Fruit fly (Drosophila melanogaster) whole organism, embryonic: ENCODE data around the gene ea.

Experiments
- Aef1 ChIP-seq: fragments of 200-800 bp; sonication (Bioruptor generic); IDR thresholded peaks from 3 replicates; pipeline ENCODE4 v1.3.6; 2022; ENCODE audit warnings: missing biosample characterization, missing genetic modification characterization
- CG10267 ChIP-seq: fragments of 200-800 bp; sonication (Bioruptor generic); optimal IDR thresholded peaks from 2 replicates; lab custom pipeline; 2018; ENCODE audit warnings: missing biosample characterization, mild to moderate bottlenecking, missing genetic modification characterization, moderate library complexity
- CG10431 ChIP-seq: fragments of 200-800 bp; sonication (Bioruptor generic); optimal IDR thresholded peaks from 3 replicates; lab custom pipeline; 2018; ENCODE audit warnings: missing biosample characterization, mild to moderate bottlenecking, missing genetic modification characterization
- CG11085 ChIP-seq: fragments of 200-800 bp; sonication (Bioruptor generic); IDR thresholded peaks from 2 replicates; pipeline ENCODE4 v1.3.6; 2022; ENCODE audit warnings: missing biosample characterization, missing genetic modification characterization
- CG12659 ChIP-seq: fragments of 200-800 bp; sonication (Bioruptor generic); optimal IDR thresholded peaks from 3 replicates; lab custom pipeline; 2017; ENCODE audit warnings: mild to moderate bottlenecking, missing biosample characterization, missing genetic modification reagents, missing genetic modification characterization
- CG13287 ChIP-seq: fragments of 200-800 bp; sonication (Bioruptor generic); IDR thresholded peaks from 2 replicates; pipeline ENCODE4 v1.3.6; 2022; ENCODE audit warnings: missing biosample characterization, missing genetic modification characterization; ENCODE audit not compliant: partially characterized antibody
- CG13894 ChIP-seq: fragments of 200-800 bp; sonication (Bioruptor generic); optimal IDR thresholded peaks from 3 replicates; lab custom pipeline; 2018; ENCODE audit warnings: missing biosample characterization, mild to moderate bottlenecking, missing genetic modification characterization, moderate library complexity
- CG14710 ChIP-seq: fragments of 200-800 bp; sonication (Bioruptor generic); optimal IDR thresholded peaks from 3 replicates; lab custom pipeline; 2019; ENCODE audit warnings: missing biosample characterization, mild to moderate bottlenecking, missing genetic modification characterization, moderate library complexity
- CG1529 ChIP-seq: fragments of 200-800 bp; sonication (Bioruptor generic); optimal IDR thresholded peaks from 3 replicates; lab custom pipeline; 2018; ENCODE audit warnings: missing biosample characterization, missing genetic modification characterization
- CG15514 ChIP-seq: fragments of 200-800 bp; sonication (Bioruptor generic); optimal IDR thresholded peaks from 3 replicates; lab custom pipeline; 2017; ENCODE audit warnings: missing biosample characterization, missing genetic modification characterization, mild to moderate bottlenecking, moderate library complexity, missing genetic modification reagents
- CG17612 ChIP-seq: fragments of 200-800 bp; sonication (Bioruptor generic); IDR thresholded peaks from 2 replicates; pipeline ENCODE4 v1.3.6; 2022; ENCODE audit warnings: missing biosample characterization, missing genetic modification characterization
- CG2712 ChIP-seq: fragments of 200-800 bp; optimal IDR thresholded peaks from 3 replicates; lab custom pipeline; 2019; ENCODE audit warnings: missing biosample characterization, mild to moderate bottlenecking, missing genetic modification characterization, moderate library complexity
- CG30403 ChIP-seq: fragments of 200-800 bp; sonication (Bioruptor generic); optimal IDR thresholded peaks from 3 replicates; lab custom pipeline; 2016; ENCODE audit warnings: missing biosample characterization, missing genetic modification characterization
- CG8281 ChIP-seq: fragments of 200-800 bp; sonication (Bioruptor generic); optimal IDR thresholded peaks from 2 replicates; lab custom pipeline; 2018; ENCODE audit warnings: missing biosample characterization, mild to moderate bottlenecking, missing genetic modification characterization, moderate library complexity
- CG8388 ChIP-seq: fragments of 200-800 bp; sonication (Bioruptor generic); optimal IDR thresholded peaks from 2 replicates; lab custom pipeline; 2019; ENCODE audit warnings: missing biosample characterization, mild to moderate bottlenecking, missing genetic modification characterization, moderate library complexity
- Camta ChIP-seq: fragments of 200-800 bp; sonication (Bioruptor generic); optimal IDR thresholded peaks from 2 replicates; lab custom pipeline; 2016; ENCODE audit warnings: missing biosample characterization, missing genetic modification characterization
- HHEX ChIP-seq: fragments of 200-800 bp; sonication (Bioruptor generic); optimal IDR thresholded peaks from 3 replicates; lab custom pipeline; 2017; ENCODE audit warnings: missing biosample characterization, mild to moderate bottlenecking, missing genetic modification characterization, missing genetic modification reagents
- MBD-R2 ChIP-seq: fragments of 200-800 bp; sonication (Bioruptor generic); IDR thresholded peaks from 2 replicates; pipeline ENCODE4 v1.3.6; 2022; ENCODE audit warnings: missing biosample characterization, missing genetic modification characterization
- Pdp1 ChIP-seq, 2 experiments: fragments of 200-800 bp; sonication (Bioruptor generic); optimal IDR thresholded peaks; 3 replicates each; lab custom pipeline; 2016; ENCODE audit warnings: missing biosample characterization in 2 of 2, missing genetic modification characterization in 2 of 2, mild to moderate bottlenecking in 1 of 2, moderate library complexity in 1 of 2
- Ptx1 ChIP-seq: fragments of 200-800 bp; sonication (Bioruptor generic); IDR thresholded peaks from 2 replicates; pipeline ENCODE4 v1.3.6; 2022; ENCODE audit warnings: missing biosample characterization, missing genetic modification characterization
- Ssrp ChIP-seq: fragments of 200-800 bp; sonication (Bioruptor generic); optimal IDR thresholded peaks from 2 replicates; lab custom pipeline; 2018; ENCODE audit warnings: missing biosample characterization, mild to moderate bottlenecking, missing genetic modification characterization, moderate library complexity
- Tbp ChIP-seq: fragments of >200 bp; optimal IDR thresholded peaks from 2 replicates; lab custom pipeline; 2018; ENCODE audit warnings: missing biosample characterization, missing genetic modification characterization
- bbx ChIP-seq: fragments of 200-800 bp; sonication (Bioruptor generic); IDR thresholded peaks from 2 replicates; pipeline ENCODE4 v1.3.6; 2022; ENCODE audit warnings: missing biosample characterization, missing genetic modification characterization; ENCODE audit not compliant: partially characterized antibody
- chinmo ChIP-seq: fragments of 200-800 bp; sonication (Bioruptor generic); IDR thresholded peaks from 4 replicates; pipeline ENCODE4 v1.3.6; 2022; ENCODE audit warnings: missing biosample characterization, missing genetic modification characterization; ENCODE audit not compliant: partially characterized antibody
- dan ChIP-seq: fragments of 200-800 bp; sonication (Bioruptor generic); IDR thresholded peaks from 2 replicates; pipeline ENCODE4 v1.3.6; 2022; ENCODE audit warnings: missing biosample characterization, missing genetic modification characterization
- gro ChIP-seq: fragments of 200-800 bp; sonication (Bioruptor generic); optimal IDR thresholded peaks from 2 replicates; lab custom pipeline; 2016; ENCODE audit warnings: missing biosample characterization, missing genetic modification characterization
- ken ChIP-seq: fragments of 200-800 bp; sonication (Bioruptor generic); IDR thresholded peaks from 3 replicates; pipeline ENCODE4 v1.3.6; 2022; ENCODE audit warnings: missing biosample characterization, missing genetic modification characterization
- maf-S ChIP-seq: fragments of 200-800 bp; sonication (Bioruptor generic); optimal IDR thresholded peaks from 2 replicates; lab custom pipeline; 2016; ENCODE audit warnings: missing biosample characterization, missing genetic modification characterization
- mirr ChIP-seq: fragments of 200-800 bp; sonication (Bioruptor generic); optimal IDR thresholded peaks from 3 replicates; lab custom pipeline; 2018; ENCODE audit warnings: missing biosample characterization, mild to moderate bottlenecking, missing genetic modification characterization
- onecut ChIP-seq: fragments of 200-800 bp; sonication (Bioruptor generic); IDR thresholded peaks from 2 replicates; pipeline ENCODE4 v1.3.6; 2022; ENCODE audit warnings: missing biosample characterization, missing genetic modification characterization
- p53 ChIP-seq: fragments of 200-800 bp; sonication (Bioruptor generic); optimal IDR thresholded peaks from 2 replicates; lab custom pipeline; 2016; ENCODE audit warnings: missing biosample characterization, missing genetic modification characterization
- phol ChIP-seq: fragments of 200-800 bp; sonication (Bioruptor generic); optimal IDR thresholded peaks from 3 replicates; lab custom pipeline; 2018; ENCODE audit warnings: missing biosample characterization, mild to moderate bottlenecking, missing genetic modification characterization, moderate library complexity
- pros ChIP-seq: fragments of 200-800 bp; sonication (Bioruptor generic); optimal IDR thresholded peaks from 3 replicates; lab custom pipeline; 2019; ENCODE audit warnings: missing biosample characterization, mild to moderate bottlenecking, missing genetic modification characterization, moderate library complexity
- row ChIP-seq: fragments of 200-800 bp; sonication (Bioruptor generic); IDR thresholded peaks from 3 replicates; pipeline ENCODE4 v1.3.6; 2022; ENCODE audit warnings: missing biosample characterization, missing genetic modification characterization
- sd ChIP-seq: fragments of 200-800 bp; sonication (Bioruptor generic); optimal IDR thresholded peaks from 3 replicates; lab custom pipeline; 2018; ENCODE audit warnings: missing biosample characterization, mild to moderate bottlenecking, missing genetic modification characterization, moderate library complexity
- sens ChIP-seq: fragments of 200-800 bp; sonication (Bioruptor generic); peaks from one replicate; lab custom pipeline; 2016; ENCODE audit warnings: missing biosample characterization, missing genetic modification characterization
- shn ChIP-seq: fragments of 200-800 bp; sonication (Bioruptor generic); optimal IDR thresholded peaks from 3 replicates; lab custom pipeline; 2016; ENCODE audit warnings: missing biosample characterization, missing genetic modification characterization
- sim ChIP-seq: fragments of 200-800 bp; sonication (Bioruptor generic); IDR thresholded peaks from 2 replicates; pipeline ENCODE4 v1.3.6; 2022; ENCODE audit warnings: missing biosample characterization, missing genetic modification characterization
- slbo ChIP-seq: fragments of 200-800 bp; sonication (Bioruptor generic); IDR thresholded peaks from 2 replicates; pipeline ENCODE4 v1.3.6; 2022; ENCODE audit warnings: missing biosample characterization, missing genetic modification characterization
- so ChIP-seq: fragments of 200-800 bp; sonication (Bioruptor generic); IDR thresholded peaks from 3 replicates; pipeline ENCODE4 v1.3.6; 2022; ENCODE audit warnings: missing biosample characterization, missing genetic modification characterization
- sqz ChIP-seq: fragments of 200-800 bp; sonication (Bioruptor generic); optimal IDR thresholded peaks from 3 replicates; lab custom pipeline; 2018; ENCODE audit warnings: missing biosample characterization, mild to moderate bottlenecking, missing genetic modification characterization
- tap ChIP-seq: fragments of 200-800 bp; optimal IDR thresholded peaks from 3 replicates; lab custom pipeline; 2019; ENCODE audit warnings: missing biosample characterization, mild to moderate bottlenecking, missing genetic modification characterization, moderate library complexity
- tin ChIP-seq: fragments of 200-800 bp; sonication (Bioruptor generic); optimal IDR thresholded peaks from 3 replicates; lab custom pipeline; 2016; ENCODE audit warnings: missing biosample characterization, missing genetic modification characterization
- unc-4 ChIP-seq: fragments of 200-800 bp; sonication (Bioruptor generic); IDR thresholded peaks from 2 replicates; pipeline ENCODE4 v1.3.6; 2022; ENCODE audit warnings: missing biosample characterization, missing genetic modification characterization; ENCODE audit not compliant: partially characterized antibody

Gene ea

dm6 chr3R:15293878-15294350 is 34.6 kb upstream of the ea start:
- no peak for TF ChIP-seq Camta
- TF ChIP-seq CG1529 (GFP tag; lab: Kevin White, UChicago), result no peak
- no peak for TF ChIP-seq sim (GFP tag; lab: Robert Waterston, UW)
- 0 out of 3 replicates have a peak, but pooled peaks have one; percentile 12 for TF ChIP-seq ken (GFP tag; lab: Robert Waterston, UW)
- TF ChIP-seq pros (GFP tag; lab: Kevin White, UChicago), result no peak
- no peak for TF ChIP-seq maf-S (GFP tag; lab: Kevin White, UChicago)
- no peak for TF ChIP-seq onecut (GFP tag; lab: Robert Waterston, UW)
- TF ChIP-seq MBD-R2 (GFP tag; lab: Robert Waterston, UW), result no peak
- peak; percentile 37 for TF ChIP-seq sens
- TF ChIP-seq CG17612, result no peak
- no peak for TF ChIP-seq gro (GFP tag; lab: Kevin White, UChicago)
- TF ChIP-seq CG13287 (GFP tag; lab: Robert Waterston, UW), result no peak
- no peak for TF ChIP-seq CG12659 (GFP tag; lab: Kevin White, UChicago)
- no peak for TF ChIP-seq Ssrp (tag; lab: Kevin White, UChicago)
- TF ChIP-seq slbo (GFP tag; lab: Robert Waterston, UW), result no peak
- TF ChIP-seq row (GFP tag; lab: Robert Waterston, UW), result peak; percentile 3; the same call in 1 of the 3 replicates
- no peak for TF ChIP-seq CG2712
- no peak for TF ChIP-seq tin (GFP tag; lab: Kevin White, UChicago)
- TF ChIP-seq so, result 0 out of 3 replicates have a peak, but pooled peaks have one; percentile 28
- peak; percentile 100 for TF ChIP-seq CG8281 (tag; lab: Kevin White, UChicago)
- TF ChIP-seq CG10267, result no peak
- no peak for TF ChIP-seq tap (tag; lab: Kevin White, UChicago)
- no peak for TF ChIP-seq unc-4 (GFP tag; lab: Robert Waterston, UW)
- no peak for TF ChIP-seq Tbp (GFP tag; lab: Kevin White, UChicago)
- no peak for TF ChIP-seq p53 (GFP tag; lab: Kevin White, UChicago)
- TF ChIP-seq sd (tag; lab: Kevin White, UChicago), result no peak
- TF ChIP-seq CG30403 (GFP tag; lab: Kevin White, UChicago), result peak; percentile 15
- TF ChIP-seq CG15514 (GFP tag; lab: Kevin White, UChicago), result peak; percentile 73
- no peak for TF ChIP-seq CG10431
- no peak for TF ChIP-seq Ptx1 (GFP tag; lab: Robert Waterston, UW)
- no peak for TF ChIP-seq dan
- 0 out of 4 replicates have a peak, but pooled peaks have one; percentile 4 for TF ChIP-seq chinmo (GFP tag; lab: Robert Waterston, UW)
- TF ChIP-seq Aef1 (GFP tag; lab: Robert Waterston, UW), result no peak
- TF ChIP-seq shn (GFP tag; lab: Kevin White, UChicago), result no peak
- TF ChIP-seq phol (tag; lab: Kevin White, UChicago), result no peak
- TF ChIP-seq CG14710 (tag; lab: Kevin White, UChicago), result no peak
- TF ChIP-seq CG11085 (GFP tag; lab: Robert Waterston, UW), result no peak
- TF ChIP-seq sqz (GFP tag; lab: Kevin White, UChicago), result no peak
- no peak for TF ChIP-seq HHEX
- peak; percentile 37 for TF ChIP-seq CG13894
- TF ChIP-seq bbx, result peak; percentile 24; the same call in 1 of the 2 replicates
- no peak for TF ChIP-seq CG8388 (GFP tag; lab: Kevin White, UChicago)
- peak in 1 of 2 experiments; percentile 88 for TF ChIP-seq Pdp1 (GFP tag; optimal IDR thresholded peaks at IDR 0.05; lab: Kevin White, UChicago)
- peak; percentile 59 for TF ChIP-seq mirr (GFP tag; lab: Kevin White, UChicago)
